Worm (Caenorhabditis elegans) whole organism, late embryonic: Measurements from ENCODE around the gene Y73C8B.2.

Experiments used
- C08G9.2 ChIP-seq: sonication (generic microtip); optimal IDR thresholded peaks from 2 replicates; lab custom pipeline; 2016; ENCODE audit warnings: mild to moderate bottlenecking, missing genetic modification characterization, moderate library complexity, missing compliant biosample characterization
- C38D4.7 ChIP-seq: fragments of 200-800 bp; sonication (Bioruptor generic); optimal IDR thresholded peaks from 2 replicates; lab custom pipeline; 2018; ENCODE audit warnings: mild to moderate bottlenecking, missing genetic modification characterization, moderate library complexity, missing compliant biosample characterization
- K02D7.2 ChIP-seq: sonication (generic microtip); optimal IDR thresholded peaks from 2 replicates; lab custom pipeline; 2017; ENCODE audit warnings: mild to moderate bottlenecking, missing genetic modification characterization, missing compliant biosample characterization
- K09A11.1 ChIP-seq: sonication (generic microtip); optimal IDR thresholded peaks from 2 replicates; lab custom pipeline; 2017; ENCODE audit warnings: antibody characterized with exemption, mild to moderate bottlenecking, missing genetic modification characterization, missing compliant biosample characterization; ENCODE audit not compliant: insufficient read depth
- T23F11.4 ChIP-seq: fragments of 200-800 bp; sonication (Bioruptor generic); optimal IDR thresholded peaks from 2 replicates; lab custom pipeline; 2018; ENCODE audit warnings: mild to moderate bottlenecking, missing genetic modification characterization, missing compliant biosample characterization
- ahr-1 ChIP-seq: sonication (generic microtip); optimal IDR thresholded peaks from 2 replicates; lab custom pipeline; 2016; ENCODE audit warnings: missing genetic modification characterization, missing compliant biosample characterization
- ceh-14 ChIP-seq: sonication (generic microtip); optimal IDR thresholded peaks from 2 replicates; lab custom pipeline; 2016; ENCODE audit warnings: missing genotype, missing genetic modification characterization, missing compliant biosample characterization
- ceh-2 ChIP-seq: sonication (generic microtip); optimal IDR thresholded peaks from 2 replicates; lab custom pipeline; 2016; ENCODE audit warnings: missing genotype, missing genetic modification characterization, missing compliant biosample characterization
- ceh-22 ChIP-seq: sonication (generic microtip); optimal IDR thresholded peaks from 2 replicates; lab custom pipeline; 2017; ENCODE audit warnings: missing biosample characterization, missing genetic modification characterization
- ceh-31 ChIP-seq: sonication (generic microtip); optimal IDR thresholded peaks from 2 replicates; lab custom pipeline; 2016; ENCODE audit warnings: missing genetic modification characterization, missing compliant biosample characterization
- ceh-6 ChIP-seq: fragments of 200-800 bp; sonication (Bioruptor generic); optimal IDR thresholded peaks from 2 replicates; lab custom pipeline; 2018; ENCODE audit warnings: mild to moderate bottlenecking, missing genetic modification characterization, missing compliant biosample characterization
- ceh-9 ChIP-seq: sonication (generic microtip); optimal IDR thresholded peaks from 2 replicates; lab custom pipeline; 2016; ENCODE audit warnings: mild to moderate bottlenecking, missing genetic modification characterization, inconsistent platforms, missing compliant biosample characterization
- che-1 ChIP-seq: sonication (generic microtip); optimal IDR thresholded peaks from 2 replicates; lab custom pipeline; 2016; ENCODE audit warnings: mild to moderate bottlenecking, missing genetic modification characterization, missing compliant biosample characterization
- elt-2 ChIP-seq: sonication (generic microtip); optimal IDR thresholded peaks from 2 replicates; lab custom pipeline; 2016; ENCODE audit warnings: missing genetic modification reagents, missing genetic modification characterization, missing compliant biosample characterization
- elt-4 ChIP-seq: sonication (generic microtip); optimal IDR thresholded peaks from 2 replicates; lab custom pipeline; 2016; ENCODE audit warnings: missing genetic modification characterization, missing compliant biosample characterization
- eyg-1 ChIP-seq: sonication (generic microtip); optimal IDR thresholded peaks from 2 replicates; lab custom pipeline; 2016; ENCODE audit warnings: missing genotype, missing genetic modification characterization, missing compliant biosample characterization
- fkh-6 ChIP-seq: sonication (generic microtip); optimal IDR thresholded peaks from 2 replicates; lab custom pipeline; 2016; ENCODE audit warnings: missing genetic modification characterization, missing compliant biosample characterization
- hlh-13 ChIP-seq: fragments of 200-800 bp; sonication (Bioruptor generic); optimal IDR thresholded peaks from 2 replicates; lab custom pipeline; 2018; ENCODE audit warnings: mild to moderate bottlenecking, missing genetic modification characterization, missing compliant biosample characterization
- hlh-15 ChIP-seq: sonication (generic microtip); optimal IDR thresholded peaks from 2 replicates; lab custom pipeline; 2016; ENCODE audit warnings: missing genetic modification characterization, missing compliant biosample characterization
- hlh-30 ChIP-seq: sonication (generic microtip); optimal IDR thresholded peaks from 2 replicates; lab custom pipeline; 2017; ENCODE audit warnings: antibody characterized with exemption, missing genetic modification characterization, missing compliant biosample characterization; ENCODE audit not compliant: insufficient read depth
- hlh-6 ChIP-seq: sonication (generic microtip); optimal IDR thresholded peaks from 2 replicates; lab custom pipeline; 2016; ENCODE audit warnings: missing genotype, missing genetic modification characterization, missing compliant biosample characterization
- hlh-8 ChIP-seq: sonication (generic microtip); optimal IDR thresholded peaks from 2 replicates; lab custom pipeline; 2016; ENCODE audit warnings: missing genotype, missing genetic modification characterization, missing compliant biosample characterization
- madf-2 ChIP-seq: sonication (generic microtip); optimal IDR thresholded peaks from 2 replicates; lab custom pipeline; 2017; ENCODE audit warnings: missing genetic modification characterization, missing compliant biosample characterization
- nfya-1 ChIP-seq: sonication (generic microtip); optimal IDR thresholded peaks from 2 replicates; lab custom pipeline; 2017; ENCODE audit warnings: missing genetic modification characterization, mild to moderate bottlenecking, missing compliant biosample characterization, antibody characterized with exemption, moderate library complexity
- npax-4 ChIP-seq: sonication (generic microtip); optimal IDR thresholded peaks from 2 replicates; lab custom pipeline; 2016; ENCODE audit warnings: missing genetic modification characterization, missing compliant biosample characterization
- pat-9 ChIP-seq: fragments of 200-800 bp; sonication (Bioruptor generic); optimal IDR thresholded peaks from 2 replicates; lab custom pipeline; 2018; ENCODE audit warnings: mild to moderate bottlenecking, missing genetic modification characterization, moderate library complexity, missing compliant biosample characterization
- pha-2 ChIP-seq: sonication (generic microtip); optimal IDR thresholded peaks from 2 replicates; lab custom pipeline; 2017; ENCODE audit warnings: mild to moderate bottlenecking, missing genetic modification characterization, missing compliant biosample characterization
- pha-4 ChIP-seq: fragments of 150-350 bp; optimal IDR thresholded peaks from 2 replicates; lab custom pipeline; 2018; ENCODE audit warnings: missing biosample characterization, missing genetic modification reagents, missing genetic modification characterization
- pqm-1 ChIP-seq: sonication (generic microtip); optimal IDR thresholded peaks from 2 replicates; lab custom pipeline; 2016; ENCODE audit warnings: missing genetic modification characterization, missing compliant biosample characterization
- sdc-2 ChIP-seq: sonication (generic microtip); optimal IDR thresholded peaks from 2 replicates; lab custom pipeline; 2016; ENCODE audit warnings: missing genotype, missing genetic modification characterization, missing compliant biosample characterization
- sox-2 ChIP-seq: fragments of 200-800 bp; sonication (Bioruptor generic); IDR thresholded peaks from 2 replicates; pipeline ENCODE4 v1.3.6; 2022; ENCODE audit warnings: missing genetic modification reagents, missing genetic modification characterization, missing compliant biosample characterization
- sox-4 ChIP-seq: sonication (generic microtip); optimal IDR thresholded peaks from 2 replicates; lab custom pipeline; 2017; ENCODE audit warnings: mild to moderate bottlenecking, missing genetic modification characterization, inconsistent platforms, missing compliant biosample characterization
- tbx-7 ChIP-seq: sonication (generic microtip); optimal IDR thresholded peaks from 2 replicates; lab custom pipeline; 2016; ENCODE audit warnings: missing genotype, missing genetic modification characterization, missing compliant biosample characterization
- ttx-3 ChIP-seq: sonication (generic microtip); optimal IDR thresholded peaks from 2 replicates; lab custom pipeline; 2016; ENCODE audit warnings: missing genetic modification reagents, missing genetic modification characterization, missing compliant biosample characterization
- unc-42 ChIP-seq: sonication (generic microtip); optimal IDR thresholded peaks from 2 replicates; lab custom pipeline; 2016; ENCODE audit warnings: missing genotype, missing genetic modification characterization, missing compliant biosample characterization
- unc-86 ChIP-seq: sonication (generic microtip); optimal IDR thresholded peaks from 2 replicates; lab custom pipeline; 2016; ENCODE audit warnings: missing genetic modification characterization, missing compliant biosample characterization
- zip-5 ChIP-seq: sonication (generic microtip); optimal IDR thresholded peaks from 2 replicates; lab custom pipeline; 2016; ENCODE audit warnings: missing genetic modification characterization, missing compliant biosample characterization

The Y73C8B.2 gene

DNA sequence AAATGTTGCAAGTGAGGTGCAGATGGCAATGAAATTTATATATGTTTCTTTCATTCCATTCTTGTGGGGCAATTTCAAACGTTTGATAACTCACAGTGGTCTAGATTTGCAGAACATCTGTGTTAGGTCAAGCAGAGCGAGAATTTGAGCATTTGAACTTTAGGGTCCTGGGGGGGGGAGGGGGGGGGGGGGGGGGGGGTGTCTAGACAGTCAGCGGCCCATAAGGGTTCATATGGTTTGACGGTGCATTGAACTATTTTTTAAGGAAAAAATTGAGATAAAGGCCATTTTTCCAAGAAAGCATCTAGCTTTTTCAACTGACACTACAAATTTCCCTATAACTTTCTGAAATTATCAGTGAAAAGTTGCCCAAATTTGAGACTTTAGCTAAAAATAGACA is 8.9 kb downstream of the Y73C8B.2 start:
- TF ChIP-seq eyg-1 (tag; lab: Kevin White, UChicago) (no peak), sox-2 (GFP tag; lab: Robert Waterston, UW) (no peak), nfya-1 (tag; lab: Kevin White, UChicago) (no peak), ttx-3 (tag; lab: Kevin White, UChicago) (no peak), pat-9 (tag; lab: Kevin White, UChicago) (no peak), K09A11.1 (no peak), hlh-13 (no peak), C08G9.2 (tag; lab: Kevin White, UChicago) (no peak), unc-42 (no peak), ceh-6 (GFP tag; lab: Kevin White, UChicago) (no peak), zip-5 (tag; lab: Kevin White, UChicago) (no peak), ceh-9 (tag; lab: Kevin White, UChicago) (no peak)
- TF ChIP-seq, all 69 proteins: peak for 0

DNA sequence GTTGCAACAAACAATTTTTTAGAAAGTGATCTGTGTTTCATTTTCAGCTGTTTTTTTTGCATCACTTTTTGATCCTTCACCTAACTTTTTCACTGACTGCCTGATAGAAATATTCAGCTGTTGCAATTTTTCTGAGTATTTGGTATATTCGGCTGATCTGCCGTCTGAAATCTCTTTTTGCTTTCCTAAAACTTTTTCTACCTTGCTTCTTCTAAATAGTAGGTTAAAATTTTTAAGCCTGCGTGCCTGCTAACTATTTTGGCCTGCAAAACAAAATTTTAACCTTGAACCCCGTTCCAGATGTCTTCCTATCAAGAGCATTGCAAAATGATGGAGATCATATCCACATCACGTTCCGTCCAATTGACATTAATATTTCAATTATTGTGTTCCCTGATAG is 18.6 kb downstream of the Y73C8B.2 start, which contains the start of gene srab-8:
Gene srab-8 (plus strand): TSS at position 301 of the 400 bp plus-strand sequence.
- TF ChIP-seq tbx-7 (tag; lab: Kevin White, UChicago) (no peak), C38D4.7 (GFP tag; lab: Kevin White, UChicago) (no peak), hlh-6 (tag; lab: Kevin White, UChicago) (no peak), ceh-6 (GFP tag; lab: Kevin White, UChicago) (no peak), hlh-15 (tag; lab: Kevin White, UChicago) (no peak), npax-4 (tag; lab: Kevin White, UChicago) (no peak), pat-9 (tag; lab: Kevin White, UChicago) (no peak), ahr-1 (tag; lab: Kevin White, UChicago) (no peak), ceh-2 (no peak), madf-2 (tag; lab: Kevin White, UChicago) (no peak), K02D7.2 (tag; lab: Kevin White, UChicago) (no peak), pqm-1 (tag; lab: Kevin White, UChicago) (no peak), ceh-14 (tag; lab: Kevin White, UChicago) (no peak), T23F11.4 (GFP tag; lab: Kevin White, UChicago) (no peak), C08G9.2 (tag; lab: Kevin White, UChicago) (no peak), sox-4 (tag; lab: Kevin White, UChicago) (no peak), fkh-6 (no peak), pha-4 (tag; lab: Kevin White, UChicago) (no peak), ceh-31 (tag; lab: Kevin White, UChicago) (no peak)

DNA sequence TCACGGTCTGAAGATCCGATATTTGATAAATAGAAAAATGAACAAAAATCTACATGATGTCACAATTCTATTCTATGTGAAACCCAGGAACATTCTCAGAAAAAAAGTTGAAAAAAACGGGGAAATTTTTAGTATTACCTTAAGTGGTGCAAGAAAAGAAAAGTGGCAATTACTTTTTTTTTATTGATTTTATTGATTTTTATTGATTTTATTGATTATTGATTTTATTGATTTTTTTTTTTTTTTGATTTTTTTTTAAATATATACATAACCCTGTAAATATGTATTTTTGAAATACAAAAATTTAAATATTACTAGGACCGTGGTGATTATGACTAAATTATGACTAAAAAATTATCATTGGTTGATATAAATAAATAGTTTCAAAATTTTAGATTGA is 23.2 kb downstream of the Y73C8B.2 start:
- TF ChIP-seq hlh-13 (no peak), hlh-30 (tag; lab: Kevin White, UChicago) (no peak), elt-4 (tag; lab: Kevin White, UChicago) (no peak), sdc-2 (tag; lab: Kevin White, UChicago) (no peak), elt-2 (no peak), ceh-9 (tag; lab: Kevin White, UChicago) (no peak), madf-2 (tag; lab: Kevin White, UChicago) (no peak), hlh-8 (tag; lab: Kevin White, UChicago) (no peak), ceh-2 (no peak), unc-86 (no peak), tbx-7 (tag; lab: Kevin White, UChicago) (no peak), che-1 (no peak), pha-2 (tag; lab: Kevin White, UChicago) (no peak), T23F11.4 (GFP tag; lab: Kevin White, UChicago) (no peak), zip-5 (tag; lab: Kevin White, UChicago) (no peak), ceh-22 (tag; lab: Kevin White, UChicago) (no peak)
